Fruit fly (Drosophila melanogaster): ENCODE data around the gene IntS4.

- TF ChIP-seq pan (optimal IDR thresholded peaks at IDR 0.05) (no peak), psq (optimal IDR thresholded peaks at IDR 0.05) (no peak), EcR (GFP tag; optimal IDR thresholded peaks at IDR 0.05) (no peak)
These were observed 40.4 kb downstream of the IntS4 start for dm6 chrX:8518025-8518661.
